Worm (Caenorhabditis elegans) whole organism, late embryonic: Measurements from ENCODE around the gene vps-52.
A peak's percentile ranks its signal among the peaks of the same experiment; 100 is the strongest.

Experiments
- K09A11.1 ChIP-seq: sonication (generic microtip); optimal IDR thresholded peaks from 2 replicates; lab custom pipeline; 2017; ENCODE audit warnings: antibody characterized with exemption, mild to moderate bottlenecking, missing genetic modification characterization, missing compliant biosample characterization; ENCODE audit not compliant: insufficient read depth
- ceh-24 ChIP-seq: sonication (generic microtip); optimal IDR thresholded peaks from 2 replicates; lab custom pipeline; 2016; ENCODE audit warnings: mild to moderate bottlenecking, missing genetic modification characterization, missing compliant biosample characterization
- ceh-34 ChIP-seq: sonication (generic microtip); optimal IDR thresholded peaks from 2 replicates; lab custom pipeline; 2016; ENCODE audit warnings: mild to moderate bottlenecking, missing genetic modification characterization, missing compliant biosample characterization
- eyg-1 ChIP-seq: sonication (generic microtip); optimal IDR thresholded peaks from 2 replicates; lab custom pipeline; 2016; ENCODE audit warnings: missing genotype, missing genetic modification characterization, missing compliant biosample characterization
- gmeb-2 ChIP-seq: sonication (generic microtip); optimal IDR thresholded peaks from 2 replicates; lab custom pipeline; 2016; ENCODE audit warnings: missing genetic modification characterization, inconsistent platforms, missing compliant biosample characterization
- madf-2 ChIP-seq: sonication (generic microtip); optimal IDR thresholded peaks from 2 replicates; lab custom pipeline; 2017; ENCODE audit warnings: missing genetic modification characterization, missing compliant biosample characterization
- nhr-11 ChIP-seq: fragments of 150-350 bp; optimal IDR thresholded peaks from 2 replicates; lab custom pipeline; 2014; ENCODE audit warnings: missing biosample characterization, missing genetic modification characterization
- pat-9 ChIP-seq: fragments of 200-800 bp; sonication (Bioruptor generic); optimal IDR thresholded peaks from 2 replicates; lab custom pipeline; 2018; ENCODE audit warnings: mild to moderate bottlenecking, missing genetic modification characterization, moderate library complexity, missing compliant biosample characterization
- unc-42 ChIP-seq: sonication (generic microtip); optimal IDR thresholded peaks from 2 replicates; lab custom pipeline; 2016; ENCODE audit warnings: missing genotype, missing genetic modification characterization, missing compliant biosample characterization
- ztf-16 ChIP-seq: sonication (generic microtip); optimal IDR thresholded peaks from 2 replicates; lab custom pipeline; 2017; ENCODE audit warnings: missing genetic modification characterization, missing compliant biosample characterization

- TF ChIP-seq K09A11.1 (tag; lab: Kevin White, UChicago) (no peak), madf-2 (tag; lab: Kevin White, UChicago) (no peak), nhr-11 (tag; lab: Kevin White, UChicago) (no peak), eyg-1 (tag; lab: Kevin White, UChicago) (no peak), ceh-24 (tag; lab: Kevin White, UChicago) (no peak), unc-42 (no peak), ztf-16 (no peak), ceh-34 (tag; lab: Kevin White, UChicago) (peak; percentile 34), pat-9 (no peak), gmeb-2 (tag; lab: Kevin White, UChicago) (no peak)
Observed at ce11 chrX:7523799-7524198, 41.3 kb upstream of the vps-52 start.
